Comparison of ENCODE assay signal across 1 fruit fly cellular context in the genomic region with DNA sequence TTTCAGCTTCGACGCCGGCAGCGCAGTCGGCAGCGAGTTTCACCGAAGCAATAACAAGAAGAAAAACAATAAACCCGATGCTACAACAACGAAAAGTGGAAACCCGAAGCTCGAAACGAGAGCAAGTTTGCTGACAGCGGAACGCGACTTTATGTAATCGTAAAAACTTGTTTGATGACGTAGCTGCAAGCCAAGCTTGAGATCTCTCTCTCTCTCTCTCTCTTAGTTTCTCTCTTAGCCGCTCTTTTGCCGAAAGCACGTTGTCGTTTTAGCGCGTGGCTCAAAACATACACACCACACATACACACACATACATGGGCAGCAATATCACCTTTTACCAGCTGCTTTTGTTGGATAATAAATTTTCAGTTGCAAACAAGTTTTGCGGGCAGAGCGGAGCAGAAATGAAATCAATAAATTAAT.
A peak's percentile ranks its signal among the peaks of the same experiment; 100 is the strongest.
TF ChIP-seq lines count a peak whose summit lies in the region.

No protein-coding gene starts in this region.

TF ChIP-seq in whole organism, embryonic, 481 proteins besides CTCF, POLR2A, EP300 and RAD21 (continued from another document):
- TF ChIP-seq Hr51 (GFP tag; optimal IDR thresholded peaks at IDR 0.05; lab: Kevin White, UChicago) (no peak), pfk (GFP tag; optimal IDR thresholded peaks at IDR 0.05; lab: Kevin White, UChicago) (peak; percentile 32), CG10321 (GFP tag; IDR thresholded peaks at IDR 0.05; lab: Robert Waterston, UW) (no peak), pan (optimal IDR thresholded peaks at IDR 0.05; lab: Kevin White, UChicago) (no peak), pan (GFP tag; optimal IDR thresholded peaks at IDR 0.05 in 1 of 2, IDR thresholded peaks at IDR 0.05 in 1 of 2) (peak in 1 of 2 experiments; percentile 26), D (optimal IDR thresholded peaks at IDR 0.05; lab: Kevin White, UChicago) (no peak), D (GFP tag; optimal IDR thresholded peaks at IDR 0.05; lab: Kevin White, UChicago) (no peak), Atf6 (GFP tag; IDR thresholded peaks at IDR 0.05; lab: Robert Waterston, UW) (no peak), CG5245 (GFP tag; optimal IDR thresholded peaks at IDR 0.05; lab: Kevin White, UChicago) (no peak), CG7745 (tag; optimal IDR thresholded peaks at IDR 0.05; lab: Kevin White, UChicago) (no peak), salm (tag; optimal IDR thresholded peaks at IDR 0.05; lab: Kevin White, UChicago) (no peak), gcm2 (GFP tag; optimal IDR thresholded peaks at IDR 0.05; lab: Kevin White, UChicago) (no peak), CG34224 (GFP tag; IDR thresholded peaks at IDR 0.05; lab: Robert Waterston, UW; ENCODE audit: partially characterized antibody) (peak; percentile 19; the same call in 1 of the 3 replicates), C15 (GFP tag; IDR thresholded peaks at IDR 0.05; lab: Robert Waterston, UW) (no peak), CG8924 (tag; optimal IDR thresholded peaks at IDR 0.05; lab: Kevin White, UChicago) (peak; percentile 2), jigr1 (GFP tag; IDR thresholded peaks at IDR 0.05; lab: Robert Waterston, UW) (no peak), NC2β (GFP tag; optimal IDR thresholded peaks at IDR 0.05; lab: Kevin White, UChicago) (no peak), Dll (GFP tag; IDR thresholded peaks at IDR 0.05; lab: Robert Waterston, UW; ENCODE audit: partially characterized antibody) (0 out of 4 replicates have a peak, but pooled peaks have one; percentile 35), CG9876 (GFP tag; optimal IDR thresholded peaks at IDR 0.05; lab: Kevin White, UChicago) (no peak), Scr (GFP tag; IDR thresholded peaks at IDR 0.05; lab: Robert Waterston, UW; ENCODE audit: partially characterized antibody) (no peak), pros (GFP tag; optimal IDR thresholded peaks at IDR 0.05; lab: Kevin White, UChicago) (peak; percentile 84), ro (GFP tag; IDR thresholded peaks at IDR 0.05; lab: Robert Waterston, UW) (no peak), CG14860 (GFP tag; IDR thresholded peaks at IDR 0.05; lab: Robert Waterston, UW; ENCODE audit: partially characterized antibody) (no peak), CG12299 (tag; optimal IDR thresholded peaks at IDR 0.05; lab: Kevin White, UChicago) (no peak), sd (tag; optimal IDR thresholded peaks at IDR 0.05; lab: Kevin White, UChicago) (peak; percentile 24), ci (GFP tag; IDR thresholded peaks at IDR 0.05; lab: Robert Waterston, UW) (peak; percentile 71; the same call in 2 of the 3 replicates), seq (GFP tag; IDR thresholded peaks at IDR 0.05; lab: Robert Waterston, UW) (no peak), phol (tag; optimal IDR thresholded peaks at IDR 0.05; lab: Kevin White, UChicago) (no peak), CG16779 (GFP tag; IDR thresholded peaks at IDR 0.05; lab: Robert Waterston, UW) (no peak), Med (GFP tag; lab: Kevin White, UChicago) (peak; percentile 50), Xbp1 (GFP tag; optimal IDR thresholded peaks at IDR 0.05; lab: Kevin White, UChicago) (no peak), vvl (GFP tag; IDR thresholded peaks at IDR 0.05; lab: Robert Waterston, UW) (peak; percentile 9; the same call in 1 of the 2 replicates), dm (GFP tag; optimal IDR thresholded peaks at IDR 0.05; lab: Kevin White, UChicago) (peak; percentile 2), Sox100B (GFP tag; optimal IDR thresholded peaks at IDR 0.05; lab: Kevin White, UChicago) (no peak), al (GFP tag; IDR thresholded peaks at IDR 0.05; lab: Robert Waterston, UW) (no peak)
